Worm (Caenorhabditis elegans) whole organism, young adult: Measurements from ENCODE around the gene ZK938.11.

ENCODE experiments used
- B0019.2 ChIP-seq: fragments of 200-800 bp; sonication (Bioruptor generic); conservative IDR thresholded peaks from 2 replicates; pipeline ENCODE4 v1.3.6; 2022; ENCODE audit warnings: missing genetic modification reagents, missing genetic modification characterization, missing compliant biosample characterization
- F22D6.2 ChIP-seq: sonication (generic microtip); optimal IDR thresholded peaks from 2 replicates; lab custom pipeline; 2016; ENCODE audit warnings: mild to moderate bottlenecking, missing genetic modification characterization, missing compliant biosample characterization
- F33H1.4 ChIP-seq: fragments of 200-800 bp; sonication (Bioruptor generic); IDR thresholded peaks from 2 replicates; pipeline ENCODE4 v1.3.6; 2022; ENCODE audit warnings: missing genetic modification reagents, missing genetic modification characterization, missing compliant biosample characterization
- F37B4.10 ChIP-seq: fragments of 200-800 bp; sonication (Bioruptor generic); IDR thresholded peaks from 2 replicates; pipeline ENCODE4 v1.3.6; 2022; ENCODE audit warnings: missing genetic modification characterization, missing compliant biosample characterization
- F39B2.1 ChIP-seq: fragments of 200-800 bp; sonication (Bioruptor generic); IDR thresholded peaks from 2 replicates; pipeline ENCODE4 v1.3.6; 2022; ENCODE audit warnings: missing genetic modification reagents, missing genetic modification characterization, missing compliant biosample characterization
- T07F8.4 ChIP-seq: sonication (generic microtip); optimal IDR thresholded peaks from 2 replicates; lab custom pipeline; 2016; ENCODE audit warnings: mild to moderate bottlenecking, missing genetic modification characterization, moderate library complexity, missing compliant biosample characterization
- Y53G8AR.9 ChIP-seq: fragments of 200-800 bp; sonication (Bioruptor generic); conservative IDR thresholded peaks from 2 replicates; pipeline ENCODE4 v1.3.6; 2022; ENCODE audit warnings: missing genetic modification reagents, missing genetic modification characterization, missing compliant biosample characterization
- Y67H2A.10 ChIP-seq: fragments of 200-800 bp; sonication (Bioruptor generic); conservative IDR thresholded peaks from 2 replicates; pipeline ENCODE4 v1.3.6; 2022; ENCODE audit warnings: missing genetic modification reagents, missing genetic modification characterization, missing compliant biosample characterization
- Y95B8A.8 ChIP-seq: fragments of 200-800 bp; sonication (Bioruptor generic); IDR thresholded peaks from 2 replicates; pipeline ENCODE4 v1.3.6; 2022; ENCODE audit warnings: missing genetic modification reagents, missing genetic modification characterization, missing compliant biosample characterization
- ZK185.1 ChIP-seq: sonication (generic microtip); optimal IDR thresholded peaks from 2 replicates; lab custom pipeline; 2016; ENCODE audit warnings: mild to moderate bottlenecking, missing genetic modification characterization, missing compliant biosample characterization; ENCODE audit not compliant: poor library complexity, severe bottlenecking
- akir-1 ChIP-seq: fragments of 200-800 bp; sonication (Bioruptor generic); optimal IDR thresholded peaks from 2 replicates; lab custom pipeline; 2018; ENCODE audit warnings: mild to moderate bottlenecking, missing genetic modification characterization, moderate library complexity, missing compliant biosample characterization
- ama-1 ChIP-seq, 3 experiments: fragments of 150-350 bp in 1 of 3; sonication (generic microtip) in 2 of 3; optimal IDR thresholded peaks; 2 replicates each; lab custom pipeline; 2014 to 2018; ENCODE audit warnings: missing biosample characterization in 2 of 3, missing genetic modification characterization in 2 of 3, missing genetic modification reagents in 2 of 3
- attf-3 ChIP-seq: fragments of 200-800 bp; sonication (Bioruptor generic); conservative IDR thresholded peaks from 2 replicates; pipeline ENCODE4 v1.3.6; 2022; ENCODE audit warnings: missing genetic modification reagents, missing genetic modification characterization, missing compliant biosample characterization
- attf-5 ChIP-seq: fragments of 200-800 bp; sonication (Bioruptor generic); optimal IDR thresholded peaks from 2 replicates; lab custom pipeline; 2018; ENCODE audit warnings: mild to moderate bottlenecking, missing genetic modification characterization, missing compliant biosample characterization
- cebp-1 ChIP-seq, 2 experiments: fragments of 200-800 bp in 1 of 2; sonication (Bioruptor generic) in 1 of 2; sonication (generic microtip) in 1 of 2; IDR thresholded peaks in 1 of 2; optimal IDR thresholded peaks in 1 of 2; 2 replicates each; pipeline versions ENCODE4 v1.3.6 to Lab custom; 2017 to 2022; ENCODE audit warnings: missing compliant biosample characterization in 2 of 2, missing genetic modification characterization in 2 of 2, mild to moderate bottlenecking in 1 of 2, missing genetic modification reagents in 1 of 2, moderate library complexity in 1 of 2
- cebp-2 ChIP-seq: fragments of 200-800 bp; sonication (Bioruptor generic); IDR thresholded peaks from 2 replicates; pipeline ENCODE4 v1.3.6; 2022; ENCODE audit warnings: missing genetic modification characterization, missing compliant biosample characterization
- ceh-40 ChIP-seq: fragments of 200-800 bp; sonication (Bioruptor generic); IDR thresholded peaks from 2 replicates; pipeline ENCODE4 v1.3.6; 2022; ENCODE audit warnings: missing genetic modification characterization, missing compliant biosample characterization
- ceh-91 ChIP-seq: fragments of 200-800 bp; sonication (Bioruptor generic); IDR thresholded peaks from 2 replicates; pipeline ENCODE4 v1.3.6; 2022; ENCODE audit warnings: missing genetic modification reagents, missing genetic modification characterization, missing compliant biosample characterization
- gei-17 ChIP-seq: fragments of 200-800 bp; sonication (Bioruptor generic); optimal IDR thresholded peaks from 2 replicates; lab custom pipeline; 2018; ENCODE audit warnings: mild to moderate bottlenecking, missing genetic modification characterization, missing compliant biosample characterization
- hlh-12 ChIP-seq: sonication (generic microtip); optimal IDR thresholded peaks from 2 replicates; lab custom pipeline; 2016; ENCODE audit warnings: missing genetic modification characterization, missing compliant biosample characterization
- hlh-26 ChIP-seq: fragments of 200-800 bp; sonication (Bioruptor generic); conservative IDR thresholded peaks from 2 replicates; pipeline ENCODE4 v1.3.6; 2022; ENCODE audit warnings: missing genetic modification reagents, missing genetic modification characterization, missing compliant biosample characterization
- hrde-1 ChIP-seq: sonication (generic microtip); optimal IDR thresholded peaks from 2 replicates; lab custom pipeline; 2016; ENCODE audit warnings: missing genetic modification characterization, mild to moderate bottlenecking, missing compliant biosample characterization, moderate library complexity, missing genotype, missing genetic modification reagents, borderline replicate concordance
- hsf-1 ChIP-seq: fragments of 200-800 bp; sonication (Bioruptor generic); IDR thresholded peaks from 2 replicates; pipeline ENCODE4 v1.3.6; 2022; ENCODE audit warnings: missing genetic modification reagents, missing genetic modification characterization, missing compliant biosample characterization
- lir-1 ChIP-seq: fragments of 200-800 bp; sonication (Bioruptor generic); conservative IDR thresholded peaks from 2 replicates; pipeline ENCODE4 v1.3.6; 2022; ENCODE audit warnings: missing genetic modification reagents, missing genetic modification characterization, missing compliant biosample characterization
- lsl-1 ChIP-seq: fragments of 200-800 bp; sonication (Bioruptor generic); optimal IDR thresholded peaks from 2 replicates; lab custom pipeline; 2018; ENCODE audit warnings: mild to moderate bottlenecking, missing genetic modification characterization, moderate library complexity, missing compliant biosample characterization
- madf-3 ChIP-seq: fragments of 200-800 bp; sonication (Bioruptor generic); IDR thresholded peaks from 2 replicates; pipeline ENCODE4 v1.3.6; 2022; ENCODE audit warnings: missing genetic modification reagents, missing genetic modification characterization, missing compliant biosample characterization
- madf-6 ChIP-seq: fragments of 200-800 bp; sonication (Bioruptor generic); IDR thresholded peaks from 2 replicates; pipeline ENCODE4 v1.3.6; 2022; ENCODE audit warnings: missing genetic modification reagents, missing genetic modification characterization, missing compliant biosample characterization
- madf-8 ChIP-seq: fragments of 200-800 bp; sonication (Bioruptor generic); conservative IDR thresholded peaks from 2 replicates; pipeline ENCODE4 v1.3.6; 2022; ENCODE audit warnings: missing genetic modification reagents, missing genetic modification characterization, missing compliant biosample characterization
- mes-4 ChIP-seq: sonication (generic microtip); optimal IDR thresholded peaks from 2 replicates; lab custom pipeline; 2016; ENCODE audit warnings: missing genotype, missing genetic modification characterization, missing compliant biosample characterization
- nhr-120 ChIP-seq: fragments of 200-800 bp; sonication (Bioruptor generic); IDR thresholded peaks from 2 replicates; pipeline ENCODE4 v1.3.6; 2022; ENCODE audit warnings: missing genetic modification characterization, missing compliant biosample characterization
- pha-4 ChIP-seq: fragments of 150-350 bp; sonication (generic microtip); optimal IDR thresholded peaks from 2 replicates; lab custom pipeline; 2014; ENCODE audit warnings: missing biosample characterization, missing genetic modification reagents, missing genetic modification characterization
- rcor-1 ChIP-seq: fragments of 200-800 bp; sonication (Bioruptor generic); IDR thresholded peaks from 2 replicates; pipeline ENCODE4 v1.3.6; 2022; ENCODE audit warnings: missing genetic modification reagents, missing genetic modification characterization, missing compliant biosample characterization
- snpc-1.3 ChIP-seq: sonication (generic microtip); optimal IDR thresholded peaks from 2 replicates; lab custom pipeline; 2017; ENCODE audit warnings: missing genetic modification characterization, mild to moderate bottlenecking, missing compliant biosample characterization, antibody characterized with exemption, moderate library complexity, missing genotype, missing genetic modification reagents; ENCODE audit not compliant: insufficient read depth
- tbp1 ChIP-seq: fragments of 200-800 bp; sonication (Bioruptor generic); optimal IDR thresholded peaks from 2 replicates; lab custom pipeline; 2018; ENCODE audit warnings: mild to moderate bottlenecking, missing genetic modification characterization, missing compliant biosample characterization
- tlf-1 ChIP-seq: fragments of 200-800 bp; sonication (Bioruptor generic); optimal IDR thresholded peaks from 2 replicates; lab custom pipeline; 2018; ENCODE audit warnings: mild to moderate bottlenecking, missing genetic modification characterization, missing compliant biosample characterization
- unc-130 ChIP-seq: sonication (generic microtip); optimal IDR thresholded peaks from 2 replicates; lab custom pipeline; 2016; ENCODE audit warnings: missing genetic modification reagents, missing genetic modification characterization, missing compliant biosample characterization
- xnd-1 ChIP-seq: sonication (generic microtip); optimal IDR thresholded peaks from 2 replicates; lab custom pipeline; 2016; ENCODE audit warnings: missing genotype, missing genetic modification reagents, missing genetic modification characterization, missing compliant biosample characterization
- zfh-2 ChIP-seq: fragments of 200-800 bp; sonication (Bioruptor generic); conservative IDR thresholded peaks from 2 replicates; pipeline ENCODE4 v1.3.6; 2022; ENCODE audit warnings: missing genetic modification reagents, missing genetic modification characterization, missing compliant biosample characterization
- ztf-26 ChIP-seq: sonication (generic microtip); optimal IDR thresholded peaks from 2 replicates; lab custom pipeline; 2017; ENCODE audit warnings: missing genetic modification characterization, missing compliant biosample characterization
- ztf-6 ChIP-seq: fragments of 200-800 bp; sonication (Bioruptor generic); IDR thresholded peaks from 2 replicates; pipeline ENCODE4 v1.3.6; 2022; ENCODE audit warnings: missing genetic modification reagents, missing genetic modification characterization, missing compliant biosample characterization

ZK938.11 gene

DNA sequence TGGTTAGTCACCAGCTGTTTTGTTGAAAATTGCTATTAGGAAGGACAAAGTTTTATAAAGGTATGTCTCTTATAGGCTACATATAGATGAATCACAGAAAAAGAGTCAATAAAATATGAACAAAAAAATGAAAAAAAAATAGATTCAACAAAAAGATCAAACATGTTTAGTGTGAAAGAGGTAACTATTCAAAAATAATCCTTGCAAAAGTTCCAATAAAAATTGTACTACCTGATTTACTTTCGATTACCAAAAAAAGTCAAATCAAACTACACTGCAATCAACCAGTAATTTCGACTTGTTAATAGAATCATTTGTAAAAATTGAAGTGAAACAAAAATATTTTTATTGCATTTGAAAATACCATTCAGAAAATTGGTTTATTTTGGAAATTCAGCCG lies 10.7 kb upstream of the ZK938.11 start, which contains the start of gene ZK938.10 (continued):
- TF ChIP-seq rcor-1, result no peak
- TF ChIP-seq F22D6.2 (tag; lab: Kevin White, UChicago), result no peak
- TF ChIP-seq Y67H2A.10 (GFP tag; lab: Robert Waterston, UW), result no peak
- TF ChIP-seq lir-1 (GFP tag; lab: Robert Waterston, UW), result no peak
- no peak for TF ChIP-seq attf-3 (GFP tag; lab: Robert Waterston, UW)
- TF ChIP-seq, all 124 proteins: peak for 0

DNA sequence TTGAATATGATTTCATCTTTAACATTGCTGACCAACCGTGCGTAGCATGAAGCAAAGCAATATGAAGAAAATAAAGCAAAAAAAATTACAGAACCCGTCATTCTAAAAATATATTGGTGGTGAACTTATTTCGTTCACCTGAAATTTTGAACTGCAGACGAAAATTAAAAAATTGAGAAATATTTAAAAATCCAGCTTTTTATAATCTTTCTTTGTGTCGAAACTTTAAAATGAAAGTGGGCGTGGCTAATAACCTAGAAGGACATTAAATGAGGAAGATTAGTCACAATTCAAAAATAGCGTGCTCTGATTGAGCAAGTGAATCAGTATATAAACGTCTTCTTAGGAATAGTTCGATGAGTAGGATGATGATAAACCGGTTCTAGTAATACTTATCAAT lies 9.3 kb upstream of the ZK938.11 start, which contains the start of gene old-2:
old-2 (minus strand) TSS at position 101 of the 400 bp plus-strand sequence.
- TF ChIP-seq pha-4 (tag; lab: Kevin White, UChicago), result no peak
- no peak for TF ChIP-seq B0019.2
- no peak for TF ChIP-seq ztf-26 (tag; lab: Kevin White, UChicago)
- no peak for TF ChIP-seq tbp1 (GFP tag; lab: Kevin White, UChicago)
- TF ChIP-seq Y53G8AR.9 (GFP tag; lab: Robert Waterston, UW), result no peak
- TF ChIP-seq ama-1 (optimal IDR thresholded peaks at IDR 0.05; lab: Kevin White, UChicago), result no peak
- no peak for TF ChIP-seq ama-1 (GFP tag; optimal IDR thresholded peaks at IDR 0.05; lab: Kevin White, UChicago)

DNA sequence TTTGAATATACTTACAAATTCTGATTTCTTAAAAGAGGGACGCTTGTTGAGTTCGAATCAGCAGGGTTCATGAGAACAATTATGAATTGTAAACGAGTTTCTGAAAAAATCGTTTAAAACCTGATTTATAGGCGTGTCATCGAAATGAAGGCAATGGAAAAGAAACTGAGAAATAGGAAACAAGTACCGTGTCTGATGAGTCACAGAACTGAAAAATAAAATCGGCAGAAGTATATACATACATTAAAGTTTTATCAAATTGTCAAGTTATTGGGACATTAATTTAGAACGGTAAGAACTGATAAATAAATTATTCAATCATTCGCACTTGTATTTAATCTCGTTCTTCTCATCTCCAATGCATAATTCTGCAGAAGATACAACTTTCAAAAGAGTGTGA lies 5.0 kb upstream of the ZK938.11 start, which contains the start of gene chil-9:
chil-9 (minus strand) TSS at position 101 of the 400 bp plus-strand sequence.
- TF ChIP-seq ztf-6 (GFP tag; lab: Robert Waterston, UW) (no peak), cebp-1 (GFP tag; IDR thresholded peaks at IDR 0.05; lab: Robert Waterston, UW) (no peak), cebp-1 (tag; optimal IDR thresholded peaks at IDR 0.05; lab: Kevin White, UChicago) (no peak), ceh-91 (GFP tag; lab: Robert Waterston, UW) (no peak), attf-5 (GFP tag; lab: Kevin White, UChicago) (no peak), F22D6.2 (tag; lab: Kevin White, UChicago) (no peak), mes-4 (tag; lab: Kevin White, UChicago) (no peak), hlh-12 (tag; lab: Kevin White, UChicago) (no peak), hrde-1 (tag; lab: Kevin White, UChicago) (no peak), unc-130 (GFP tag; lab: Kevin White, UChicago) (no peak), ZK185.1 (tag; lab: Kevin White, UChicago) (no peak), nhr-120 (no peak), F37B4.10 (GFP tag; lab: Robert Waterston, UW) (no peak), hsf-1 (GFP tag; lab: Robert Waterston, UW) (no peak), madf-3 (GFP tag; lab: Robert Waterston, UW) (no peak), akir-1 (GFP tag; lab: Kevin White, UChicago) (no peak), Y95B8A.8 (GFP tag; lab: Robert Waterston, UW) (no peak), F39B2.1 (GFP tag; lab: Robert Waterston, UW) (no peak)

- TF ChIP-seq madf-8 (peak; percentile 88), zfh-2 (no peak), cebp-2 (GFP tag; lab: Robert Waterston, UW) (no peak), Y53G8AR.9 (GFP tag; lab: Robert Waterston, UW) (no peak), lsl-1 (GFP tag; lab: Kevin White, UChicago) (peak; percentile 87), F33H1.4 (peak; percentile 81), hlh-26 (no peak), tbp1 (GFP tag; lab: Kevin White, UChicago) (no peak), T07F8.4 (tag; lab: Kevin White, UChicago) (no peak), xnd-1 (tag; lab: Kevin White, UChicago) (peak; percentile 79), ceh-40 (GFP tag; lab: Robert Waterston, UW) (no peak), madf-6 (GFP tag; lab: Robert Waterston, UW) (peak; percentile 96), tlf-1 (GFP tag; lab: Kevin White, UChicago) (no peak), gei-17 (GFP tag; lab: Kevin White, UChicago) (no peak), snpc-1.3 (no peak), attf-3 (GFP tag; lab: Robert Waterston, UW) (no peak)
Observed at ce11 chrII:9841985-9842505, 1.8 kb upstream of the ZK938.11 start, which contains the start of gene rnh-1.2. rnh-1.2 (minus strand) TSS chrII:9842035.
